Fruit fly (Drosophila melanogaster): ENCODE data around the gene CG42525.

- TF ChIP-seq CG32264 (GFP tag; optimal IDR thresholded peaks at IDR 0.05) (no peak), dmrt93B (GFP tag; optimal IDR thresholded peaks at IDR 0.05) (no peak), Rel (GFP tag; optimal IDR thresholded peaks at IDR 0.05) (no peak), Rel (tag; optimal IDR thresholded peaks at IDR 0.05) (peak; percentile 14), usp (GFP tag; optimal IDR thresholded peaks at IDR 0.05) (no peak)
These were observed 40.3 kb downstream of the CG42525 start for dm6 chr3L:3149060-3149872.
